Fruit fly (Drosophila melanogaster) whole organism, embryonic: ENCODE measurements around the gene p23.

Source experiments
- Adf1 ChIP-seq: fragments of 200-800 bp; sonication (Bioruptor generic); IDR thresholded peaks from 2 replicates; pipeline ENCODE4 v1.3.6; 2022; ENCODE audit warnings: missing biosample characterization, missing genetic modification characterization
- Bteb2 ChIP-seq: fragments of 200-800 bp; sonication (Bioruptor generic); optimal IDR thresholded peaks from 2 replicates; lab custom pipeline; 2016; ENCODE audit warnings: missing biosample characterization, missing genetic modification characterization
- CG11093 ChIP-seq: fragments of 200-800 bp; sonication (Bioruptor generic); IDR thresholded peaks from 3 replicates; pipeline ENCODE4 v1.3.6; 2022; ENCODE audit warnings: missing biosample characterization, missing genetic modification characterization
- CG11695 ChIP-seq: fragments of 200-800 bp; sonication (Bioruptor generic); IDR thresholded peaks from 3 replicates; pipeline ENCODE4 v1.3.6; 2022; ENCODE audit warnings: missing biosample characterization, missing genetic modification characterization
- CG12155 ChIP-seq: fragments of 200-800 bp; sonication (Bioruptor generic); optimal IDR thresholded peaks from 3 replicates; lab custom pipeline; 2016; ENCODE audit warnings: missing biosample characterization, missing genetic modification characterization
- CG13287 ChIP-seq: fragments of 200-800 bp; sonication (Bioruptor generic); IDR thresholded peaks from 2 replicates; pipeline ENCODE4 v1.3.6; 2022; ENCODE audit warnings: missing biosample characterization, missing genetic modification characterization; ENCODE audit not compliant: partially characterized antibody
- CG15479 ChIP-seq: fragments of 200-800 bp; sonication (Bioruptor generic); optimal IDR thresholded peaks from 3 replicates; lab custom pipeline; 2019; ENCODE audit warnings: missing biosample characterization, mild to moderate bottlenecking, missing genetic modification characterization, moderate library complexity
- CG1603 ChIP-seq: fragments of 200-800 bp; sonication (Bioruptor generic); optimal IDR thresholded peaks from 2 replicates; lab custom pipeline; 2019; ENCODE audit warnings: missing biosample characterization, mild to moderate bottlenecking, missing genetic modification characterization, moderate library complexity
- CG17385 ChIP-seq: fragments of 200-800 bp; sonication (Bioruptor generic); optimal IDR thresholded peaks from 3 replicates; lab custom pipeline; 2018; ENCODE audit warnings: missing biosample characterization, mild to moderate bottlenecking, missing genetic modification characterization
- CG1832 ChIP-seq: fragments of 200-800 bp; sonication (Bioruptor generic); optimal IDR thresholded peaks from 2 replicates; lab custom pipeline; 2017; ENCODE audit warnings: missing biosample characterization, mild to moderate bottlenecking, missing genetic modification characterization, inconsistent platforms
- CG31224 ChIP-seq: fragments of 200-800 bp; sonication (Bioruptor generic); IDR thresholded peaks from 2 replicates; pipeline ENCODE4 v1.3.6; 2022; ENCODE audit warnings: missing biosample characterization, missing genetic modification characterization
- CG34376 ChIP-seq: fragments of 200-800 bp; sonication (Bioruptor generic); optimal IDR thresholded peaks from 2 replicates; lab custom pipeline; 2018; ENCODE audit warnings: missing biosample characterization, mild to moderate bottlenecking, missing genetic modification characterization
- CG34422 ChIP-seq: fragments of 200-800 bp; sonication (Bioruptor generic); IDR thresholded peaks from 3 replicates; pipeline ENCODE4 v1.3.6; 2022; ENCODE audit warnings: missing biosample characterization, missing genetic modification characterization
- CG4424 ChIP-seq: fragments of 200-800 bp; sonication (Bioruptor generic); optimal IDR thresholded peaks from 3 replicates; lab custom pipeline; 2016; ENCODE audit warnings: missing biosample characterization, missing genetic modification characterization
- CG6272 ChIP-seq: fragments of 200-800 bp; sonication (Bioruptor generic); IDR thresholded peaks from 2 replicates; pipeline ENCODE4 v1.3.6; 2022; ENCODE audit warnings: missing biosample characterization, missing genetic modification characterization
- CG6854 ChIP-seq: fragments of 200-800 bp; sonication (Bioruptor generic); optimal IDR thresholded peaks from 3 replicates; lab custom pipeline; 2017; ENCODE audit warnings: missing biosample characterization, mild to moderate bottlenecking, missing genetic modification characterization
- CG7372 ChIP-seq: fragments of 200-800 bp; sonication (Bioruptor generic); IDR thresholded peaks from 2 replicates; pipeline ENCODE4 v1.3.6; 2022; ENCODE audit warnings: missing biosample characterization, missing genetic modification characterization
- CG7556 ChIP-seq: fragments of 200-800 bp; sonication (Bioruptor generic); optimal IDR thresholded peaks from 2 replicates; lab custom pipeline; 2017; ENCODE audit warnings: missing biosample characterization, mild to moderate bottlenecking, missing genetic modification characterization
- CG8478 ChIP-seq: fragments of >200 bp; optimal IDR thresholded peaks from 2 replicates; lab custom pipeline; 2018
- CG9437 ChIP-seq: fragments of 200-800 bp; sonication (Bioruptor generic); optimal IDR thresholded peaks from 2 replicates; lab custom pipeline; 2018; ENCODE audit warnings: missing biosample characterization, mild to moderate bottlenecking, missing genetic modification characterization
- D ChIP-seq, 2 experiments: fragments of 200-800 bp in 1 of 2; fragments of >200 bp in 1 of 2; sonication (Bioruptor generic) in 1 of 2; optimal IDR thresholded peaks; 2 replicates in 1 of 2; 3 replicates in 1 of 2; lab custom pipeline; 2017; ENCODE audit warnings: mild to moderate bottlenecking in 1 of 2, missing biosample characterization in 1 of 2, missing genetic modification characterization in 1 of 2, missing genetic modification reagents in 1 of 2
- Dp ChIP-seq: fragments of 200-800 bp; sonication (Bioruptor generic); optimal IDR thresholded peaks from 2 replicates; lab custom pipeline; 2018; ENCODE audit warnings: missing biosample characterization, mild to moderate bottlenecking, missing genetic modification characterization, moderate library complexity
- Drgx ChIP-seq: fragments of 200-800 bp; sonication (Bioruptor generic); IDR thresholded peaks from 2 replicates; pipeline ENCODE4 v1.3.6; 2022; ENCODE audit warnings: missing biosample characterization, missing genetic modification characterization
- Ets97D ChIP-seq: fragments of 200-800 bp; sonication (Bioruptor generic); optimal IDR thresholded peaks from 3 replicates; lab custom pipeline; 2016; ENCODE audit warnings: missing biosample characterization, missing genetic modification characterization
- HmgD ChIP-seq: fragments of 200-800 bp; sonication (Bioruptor generic); optimal IDR thresholded peaks from 3 replicates; lab custom pipeline; 2016; ENCODE audit warnings: missing biosample characterization, missing genetic modification characterization
- Hr51 ChIP-seq, 2 experiments: fragments of 200-800 bp; sonication (Bioruptor generic); optimal IDR thresholded peaks; 2 replicates in 1 of 2; 3 replicates in 1 of 2; lab custom pipeline; 2016 to 2018; ENCODE audit warnings: missing biosample characterization in 2 of 2, missing genetic modification characterization in 2 of 2, mild to moderate bottlenecking in 1 of 2, moderate library complexity in 1 of 2
- Hsf ChIP-seq: fragments of 200-800 bp; sonication (Bioruptor generic); optimal IDR thresholded peaks from 3 replicates; lab custom pipeline; 2016; ENCODE audit warnings: missing biosample characterization, missing genetic modification characterization
- Jarid2 ChIP-seq: fragments of 200-800 bp; sonication (Bioruptor generic); optimal IDR thresholded peaks from 3 replicates; lab custom pipeline; 2017; ENCODE audit warnings: mild to moderate bottlenecking, missing biosample characterization, missing genetic modification reagents, missing genetic modification characterization
- Mes4 ChIP-seq: fragments of 200-800 bp; sonication (Bioruptor generic); optimal IDR thresholded peaks from 2 replicates; lab custom pipeline; 2016; ENCODE audit warnings: missing biosample characterization, missing genetic modification characterization
- NC2α ChIP-seq: fragments of 200-800 bp; sonication (Bioruptor generic); optimal IDR thresholded peaks from 2 replicates; lab custom pipeline; 2016; ENCODE audit warnings: missing biosample characterization, missing genetic modification characterization
- NC2β ChIP-seq: fragments of 200-800 bp; sonication (Bioruptor generic); optimal IDR thresholded peaks from 2 replicates; lab custom pipeline; 2016; ENCODE audit warnings: missing biosample characterization, missing genetic modification characterization
- Side ChIP-seq: fragments of 200-800 bp; sonication (Bioruptor generic); optimal IDR thresholded peaks from 2 replicates; lab custom pipeline; 2016; ENCODE audit warnings: missing biosample characterization, missing genetic modification characterization
- Taf1 ChIP-seq: fragments of 200-800 bp; sonication (Bioruptor generic); IDR thresholded peaks from 2 replicates; pipeline ENCODE4 v1.3.6; 2022; ENCODE audit warnings: missing biosample characterization, missing genetic modification characterization
- Usf ChIP-seq: fragments of 200-800 bp; sonication (Bioruptor generic); optimal IDR thresholded peaks from 2 replicates; lab custom pipeline; 2017; ENCODE audit warnings: missing genotype, missing biosample characterization, missing genetic modification characterization
- Xbp1 ChIP-seq: fragments of 200-800 bp; sonication (Bioruptor generic); optimal IDR thresholded peaks from 3 replicates; lab custom pipeline; 2016; ENCODE audit warnings: missing biosample characterization, mild to moderate bottlenecking, missing genetic modification characterization
- YL-1 ChIP-seq: fragments of 200-800 bp; sonication (Bioruptor generic); optimal IDR thresholded peaks from 3 replicates; lab custom pipeline; 2017; ENCODE audit warnings: missing biosample characterization, mild to moderate bottlenecking, missing genetic modification characterization
- amos ChIP-seq: fragments of 200-800 bp; sonication (Bioruptor generic); IDR thresholded peaks from 2 replicates; pipeline ENCODE4 v1.3.6; 2022; ENCODE audit warnings: missing biosample characterization, missing genetic modification characterization; ENCODE audit not compliant: partially characterized antibody
- bab2 ChIP-seq: fragments of 200-800 bp; sonication (Bioruptor generic); optimal IDR thresholded peaks from 2 replicates; lab custom pipeline; 2016; ENCODE audit warnings: missing biosample characterization, missing genetic modification characterization
- caup ChIP-seq: fragments of 200-800 bp; sonication (Bioruptor generic); optimal IDR thresholded peaks from 3 replicates; lab custom pipeline; 2017; ENCODE audit warnings: missing biosample characterization, mild to moderate bottlenecking, missing genetic modification characterization, moderate library complexity; ENCODE audit not compliant: severe bottlenecking
- chif ChIP-seq, 2 experiments: fragments of 200-800 bp; sonication (Bioruptor generic); optimal IDR thresholded peaks; 3 replicates each; lab custom pipeline; 2016; ENCODE audit warnings: missing biosample characterization in 2 of 2, missing genetic modification characterization in 2 of 2
- dpn ChIP-seq, 2 experiments: fragments of 200-800 bp; sonication (Bioruptor generic); optimal IDR thresholded peaks; 3 replicates each; lab custom pipeline; 2016; ENCODE audit warnings: missing biosample characterization in 2 of 2, missing genetic modification characterization in 2 of 2
- esg ChIP-seq: fragments of 200-800 bp; sonication (Bioruptor generic); conservative IDR thresholded peaks from 2 replicates; pipeline ENCODE4 v1.3.6; 2022; ENCODE audit warnings: missing biosample characterization, missing genetic modification characterization
- fd102C ChIP-seq: fragments of 200-800 bp; sonication (Bioruptor generic); optimal IDR thresholded peaks from 2 replicates; lab custom pipeline; 2018; ENCODE audit warnings: missing biosample characterization, mild to moderate bottlenecking, missing genetic modification characterization, moderate library complexity
- gcm2 ChIP-seq: fragments of 200-800 bp; sonication (Bioruptor generic); optimal IDR thresholded peaks from 2 replicates; lab custom pipeline; 2016; ENCODE audit warnings: missing biosample characterization, missing genetic modification characterization
- h ChIP-seq: fragments of >200 bp; optimal IDR thresholded peaks from 2 replicates; lab custom pipeline; 2017
- jumu ChIP-seq: fragments of 200-800 bp; sonication (Bioruptor generic); optimal IDR thresholded peaks from 3 replicates; lab custom pipeline; 2016; ENCODE audit warnings: missing biosample characterization, missing genetic modification characterization
- lab ChIP-seq: fragments of 200-800 bp; sonication (Bioruptor generic); optimal IDR thresholded peaks from 3 replicates; lab custom pipeline; 2017; ENCODE audit warnings: missing biosample characterization, missing genetic modification characterization, mild to moderate bottlenecking, moderate library complexity, missing genetic modification reagents
- nom ChIP-seq: fragments of 200-800 bp; sonication (Bioruptor generic); optimal IDR thresholded peaks from 2 replicates; lab custom pipeline; 2017; ENCODE audit warnings: missing biosample characterization, missing genetic modification characterization, mild to moderate bottlenecking, moderate library complexity, missing genetic modification reagents
- pho ChIP-seq: fragments of 200-800 bp; sonication (Bioruptor generic); optimal IDR thresholded peaks from 2 replicates; lab custom pipeline; 2016; ENCODE audit warnings: missing biosample characterization, missing genetic modification characterization
- tio ChIP-seq: fragments of 200-800 bp; sonication (Bioruptor generic); optimal IDR thresholded peaks from 2 replicates; lab custom pipeline; 2017; ENCODE audit warnings: missing biosample characterization, missing genetic modification characterization, inconsistent platforms
- usp ChIP-seq: fragments of >200 bp; optimal IDR thresholded peaks from 2 replicates; lab custom pipeline; 2017; ENCODE audit warnings: missing biosample characterization, missing genetic modification characterization

p23 gene

DNA sequence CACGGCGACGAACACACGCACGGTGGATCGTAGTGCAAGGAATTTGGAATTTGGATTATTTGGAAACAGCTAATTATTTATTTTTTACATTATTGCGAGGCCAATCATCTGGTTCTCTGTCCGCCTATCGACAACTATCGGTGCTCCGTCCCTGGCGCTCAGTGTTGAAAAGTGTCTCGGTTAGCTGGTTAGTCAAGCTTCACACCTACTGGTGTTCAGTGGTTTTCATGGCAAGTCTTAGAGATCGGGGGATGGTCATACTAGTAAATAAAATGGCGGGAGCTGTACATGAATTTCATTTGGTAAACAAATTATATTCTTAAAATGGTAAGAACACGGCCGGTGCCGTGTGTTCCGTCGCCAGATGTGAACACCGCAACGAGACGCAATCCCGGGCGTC, 33.2 kb downstream of the p23 start, which contains the start of the genes trbd and dmt (continued):
- TF ChIP-seq CG7372 (GFP tag; lab: Robert Waterston, UW), result no peak
- TF ChIP-seq CG9437, result no peak
- peak; percentile 90 for TF ChIP-seq HmgD (GFP tag; lab: Kevin White, UChicago)
- peak in 1 of 2 experiments; percentile 74 for TF ChIP-seq Hr51 (GFP tag; optimal IDR thresholded peaks at IDR 0.05; lab: Kevin White, UChicago)
- TF ChIP-seq usp, result no peak
- TF ChIP-seq NC2β (GFP tag; lab: Kevin White, UChicago), result peak; percentile 79
- no peak for TF ChIP-seq Adf1 (GFP tag; lab: Robert Waterston, UW)
- no peak for TF ChIP-seq CG17385 (GFP tag; lab: Kevin White, UChicago)
- TF ChIP-seq CG15479 (GFP tag; lab: Kevin White, UChicago), result no peak
- no peak for TF ChIP-seq Drgx (GFP tag; lab: Robert Waterston, UW)
- TF ChIP-seq fd102C (GFP tag; lab: Kevin White, UChicago), result peak; percentile 55
- no peak for TF ChIP-seq nom (GFP tag; lab: Kevin White, UChicago)
- no peak for TF ChIP-seq h (lab: Kevin White, UChicago)
- peak in 1 of 2 experiments; percentile 74 for TF ChIP-seq dpn (GFP tag; optimal IDR thresholded peaks at IDR 0.05; lab: Kevin White, UChicago)
- TF ChIP-seq CG13287 (GFP tag; lab: Robert Waterston, UW), result no peak
- peak; percentile 69 for TF ChIP-seq jumu (GFP tag; lab: Kevin White, UChicago)
- TF ChIP-seq CG8478 (lab: Kevin White, UChicago), result no peak
- no peak for TF ChIP-seq caup (GFP tag; lab: Kevin White, UChicago)
- no peak for TF ChIP-seq CG11695
- no peak for TF ChIP-seq CG6854 (GFP tag; lab: Kevin White, UChicago)
- peak; percentile 29 for TF ChIP-seq Mes4 (GFP tag; lab: Kevin White, UChicago)
- TF ChIP-seq CG1603 (tag; lab: Kevin White, UChicago), result peak; percentile 93
- peak; percentile 3 to 54 for TF ChIP-seq chif (GFP tag; optimal IDR thresholded peaks at IDR 0.05; lab: Kevin White, UChicago)
- TF ChIP-seq CG7556 (GFP tag; lab: Kevin White, UChicago), result no peak
- no peak for TF ChIP-seq CG34422 (GFP tag; lab: Robert Waterston, UW)
- peak; percentile 42 for TF ChIP-seq Bteb2 (GFP tag; lab: Kevin White, UChicago)
- no peak for TF ChIP-seq D (optimal IDR thresholded peaks at IDR 0.05; lab: Kevin White, UChicago)
- TF ChIP-seq D (GFP tag; optimal IDR thresholded peaks at IDR 0.05; lab: Kevin White, UChicago), result no peak
- no peak for TF ChIP-seq Jarid2
- peak; percentile 51 for TF ChIP-seq CG34376 (GFP tag; lab: Kevin White, UChicago)
- TF ChIP-seq NC2α (GFP tag; lab: Kevin White, UChicago), result no peak
- no peak for TF ChIP-seq amos (GFP tag; lab: Robert Waterston, UW)
- TF ChIP-seq Xbp1 (GFP tag; lab: Kevin White, UChicago), result peak; percentile 77
- no peak for TF ChIP-seq CG11093 (GFP tag; lab: Robert Waterston, UW)
- peak; percentile 94 for TF ChIP-seq Ets97D (GFP tag; lab: Kevin White, UChicago)
- TF ChIP-seq pho (GFP tag; lab: Kevin White, UChicago), result peak; percentile 76
- TF ChIP-seq Dp (GFP tag; lab: Kevin White, UChicago), result peak; percentile 84
- TF ChIP-seq CG31224 (GFP tag; lab: Robert Waterston, UW), result no peak
- no peak for TF ChIP-seq Taf1 (GFP tag; lab: Robert Waterston, UW)
- peak; percentile 21 for TF ChIP-seq gcm2 (GFP tag; lab: Kevin White, UChicago)
- peak; percentile 93 for TF ChIP-seq YL-1 (GFP tag; lab: Kevin White, UChicago)
- TF ChIP-seq tio (GFP tag; lab: Kevin White, UChicago), result no peak
- peak; percentile 31 for TF ChIP-seq bab2 (GFP tag; lab: Kevin White, UChicago)
- peak; percentile 46 for TF ChIP-seq Side (GFP tag; lab: Kevin White, UChicago)
- no peak for TF ChIP-seq CG1832 (GFP tag; lab: Kevin White, UChicago)
- TF ChIP-seq Hsf (GFP tag; lab: Kevin White, UChicago), result peak; percentile 37
- TF ChIP-seq CG4424 (GFP tag; lab: Kevin White, UChicago), result no peak
- TF ChIP-seq Usf (GFP tag; lab: Kevin White, UChicago), result no peak
- no peak for TF ChIP-seq lab (GFP tag; lab: Kevin White, UChicago)
- TF ChIP-seq CG6272 (GFP tag; lab: Robert Waterston, UW), result 0 out of 2 replicates have a peak, but pooled peaks have one; percentile 38
- no peak for TF ChIP-seq esg (GFP tag; lab: Robert Waterston, UW)
- peak; percentile 56 for TF ChIP-seq CG12155 (GFP tag; lab: Kevin White, UChicago)
